Fruit fly (Drosophila melanogaster) whole organism, prepupa: ENCODE measurements around the gene CG14088.

Source experiments
- Blimp-1 ChIP-seq: fragments of 200-800 bp; sonication (Bioruptor generic); optimal IDR thresholded peaks from 3 replicates; lab custom pipeline; 2017; ENCODE audit warnings: missing biosample characterization, missing genetic modification characterization, mild to moderate bottlenecking, moderate library complexity, missing genetic modification reagents
- CG10631 ChIP-seq: fragments of 200-800 bp; sonication (Bioruptor generic); optimal IDR thresholded peaks from 2 replicates; lab custom pipeline; 2016; ENCODE audit warnings: missing biosample characterization, missing genetic modification characterization
- CG10669 ChIP-seq: fragments of 200-800 bp; sonication (Bioruptor generic); optimal IDR thresholded peaks from 3 replicates; lab custom pipeline; 2018; ENCODE audit warnings: missing biosample characterization, mild to moderate bottlenecking, missing genetic modification characterization, moderate library complexity
- CG11294 ChIP-seq: fragments of 200-800 bp; sonication (Bioruptor generic); IDR thresholded peaks from 2 replicates; pipeline ENCODE4 v1.3.6; 2022; ENCODE audit warnings: missing biosample characterization, missing genetic modification characterization
- CG11762 ChIP-seq: fragments of 200-800 bp; sonication (Bioruptor generic); optimal IDR thresholded peaks from 3 replicates; lab custom pipeline; 2016; ENCODE audit warnings: missing biosample characterization, missing genetic modification characterization; ENCODE audit not compliant: insufficient read depth
- CG11902 ChIP-seq: fragments of 200-800 bp; sonication (Bioruptor generic); optimal IDR thresholded peaks from 3 replicates; lab custom pipeline; 2016; ENCODE audit warnings: missing biosample characterization, missing genetic modification characterization
- CG15336 ChIP-seq: fragments of 200-800 bp; sonication (Bioruptor generic); IDR thresholded peaks from 2 replicates; pipeline ENCODE4 v1.3.6; 2022; ENCODE audit warnings: missing biosample characterization, missing genetic modification characterization
- CG16779 ChIP-seq: fragments of 200-800 bp; sonication (Bioruptor generic); optimal IDR thresholded peaks from 3 replicates; lab custom pipeline; 2017; ENCODE audit warnings: missing biosample characterization, mild to moderate bottlenecking, missing genetic modification characterization
- CG3032 ChIP-seq: fragments of 200-800 bp; optimal IDR thresholded peaks from 2 replicates; lab custom pipeline; 2019; ENCODE audit warnings: missing biosample characterization, mild to moderate bottlenecking, missing genetic modification characterization, moderate library complexity
- CG31627 ChIP-seq: fragments of 200-800 bp; sonication (Bioruptor generic); optimal IDR thresholded peaks from 3 replicates; lab custom pipeline; 2016; ENCODE audit warnings: missing biosample characterization, missing genetic modification characterization
- CG32006 ChIP-seq: fragments of 200-800 bp; sonication (Bioruptor generic); optimal IDR thresholded peaks from 3 replicates; lab custom pipeline; 2017; ENCODE audit warnings: missing biosample characterization, mild to moderate bottlenecking, missing genetic modification characterization
- CG34406 ChIP-seq: fragments of 200-800 bp; sonication (Bioruptor generic); optimal IDR thresholded peaks from 3 replicates; lab custom pipeline; 2016; ENCODE audit warnings: missing biosample characterization, missing genetic modification characterization
- CG3919 ChIP-seq: fragments of 200-800 bp; sonication (Bioruptor generic); optimal IDR thresholded peaks from 3 replicates; lab custom pipeline; 2016; ENCODE audit warnings: missing biosample characterization, missing genetic modification characterization
- CG6163 ChIP-seq: fragments of 200-800 bp; sonication (Bioruptor generic); IDR thresholded peaks from 3 replicates; pipeline ENCODE4 v1.3.6; 2022; ENCODE audit warnings: missing biosample characterization, missing genetic modification characterization
- CG6276 ChIP-seq: fragments of 200-800 bp; sonication (Bioruptor generic); optimal IDR thresholded peaks from 2 replicates; lab custom pipeline; 2017; ENCODE audit warnings: missing biosample characterization, mild to moderate bottlenecking, missing genetic modification characterization
- CG6792 ChIP-seq: fragments of 200-800 bp; sonication (Bioruptor generic); optimal IDR thresholded peaks from 3 replicates; lab custom pipeline; 2016; ENCODE audit warnings: missing biosample characterization, missing genetic modification characterization
- CG6854 ChIP-seq: fragments of 200-800 bp; sonication (Bioruptor generic); optimal IDR thresholded peaks from 2 replicates; lab custom pipeline; 2017; ENCODE audit warnings: missing biosample characterization, mild to moderate bottlenecking, missing genetic modification characterization
- CG7368 ChIP-seq: fragments of 200-800 bp; sonication (Bioruptor generic); optimal IDR thresholded peaks from 3 replicates; lab custom pipeline; 2016; ENCODE audit warnings: missing biosample characterization, missing genetic modification characterization
- CG8119 ChIP-seq: fragments of 200-800 bp; sonication (Bioruptor generic); IDR thresholded peaks from 3 replicates; pipeline ENCODE4 v1.3.6; 2022; ENCODE audit warnings: missing biosample characterization, missing genetic modification characterization
- CG8319 ChIP-seq: fragments of 200-800 bp; sonication (Bioruptor generic); optimal IDR thresholded peaks from 3 replicates; lab custom pipeline; 2016; ENCODE audit warnings: missing biosample characterization, missing genetic modification characterization
- CG8632 ChIP-seq: fragments of 200-800 bp; sonication (Bioruptor generic); optimal IDR thresholded peaks from 3 replicates; lab custom pipeline; 2016; ENCODE audit warnings: missing biosample characterization, missing genetic modification characterization
- CG9139 ChIP-seq: fragments of 200-800 bp; sonication (Bioruptor generic); optimal IDR thresholded peaks from 3 replicates; lab custom pipeline; 2017; ENCODE audit warnings: missing biosample characterization, mild to moderate bottlenecking, missing genetic modification characterization
- Eip93F ChIP-seq: fragments of 200-800 bp; sonication (Bioruptor generic); optimal IDR thresholded peaks from 2 replicates; lab custom pipeline; 2016; ENCODE audit warnings: missing biosample characterization, mild to moderate bottlenecking, missing genetic modification characterization
- Ets96B ChIP-seq: fragments of 200-800 bp; optimal IDR thresholded peaks from 2 replicates; lab custom pipeline; 2019; ENCODE audit warnings: missing biosample characterization, mild to moderate bottlenecking, missing genetic modification characterization, moderate library complexity
- Gug ChIP-seq: fragments of 200-800 bp; sonication (Bioruptor generic); IDR thresholded peaks from 2 replicates; pipeline ENCODE4 v1.3.6; 2022; ENCODE audit warnings: missing biosample characterization, missing genetic modification characterization
- Hr38 ChIP-seq: sonication (Bioruptor generic); optimal IDR thresholded peaks from 2 replicates; lab custom pipeline; 2016; ENCODE audit warnings: missing biosample characterization, missing genetic modification characterization
- Hr39 ChIP-seq: fragments of 200-800 bp; sonication (Bioruptor generic); optimal IDR thresholded peaks from 2 replicates; lab custom pipeline; 2016; ENCODE audit warnings: missing biosample characterization, missing genetic modification characterization
- Hr4 ChIP-seq: fragments of 200-800 bp; sonication (Bioruptor generic); optimal IDR thresholded peaks from 3 replicates; lab custom pipeline; 2016; ENCODE audit warnings: missing biosample characterization, missing genetic modification characterization
- Lpt ChIP-seq: fragments of 200-800 bp; sonication (Bioruptor generic); optimal IDR thresholded peaks from 3 replicates; lab custom pipeline; 2016; ENCODE audit warnings: missing biosample characterization, missing genetic modification characterization
- OdsH ChIP-seq: fragments of 200-800 bp; sonication (Bioruptor generic); optimal IDR thresholded peaks from 3 replicates; lab custom pipeline; 2016; ENCODE audit warnings: missing biosample characterization, missing genetic modification characterization
- Smox ChIP-seq: fragments of 200-800 bp; sonication (Bioruptor generic); optimal IDR thresholded peaks from 3 replicates; lab custom pipeline; 2016; ENCODE audit warnings: missing biosample characterization, missing genetic modification characterization
- Sox14 ChIP-seq: fragments of 200-800 bp; sonication (Bioruptor generic); optimal IDR thresholded peaks from 3 replicates; lab custom pipeline; 2016; ENCODE audit warnings: missing biosample characterization, missing genetic modification characterization
- acj6 ChIP-seq: fragments of 200-800 bp; sonication (Bioruptor generic); optimal IDR thresholded peaks from 3 replicates; lab custom pipeline; 2016; ENCODE audit warnings: missing biosample characterization, missing genetic modification characterization
- cyc ChIP-seq: fragments of 200-800 bp; sonication (Bioruptor generic); optimal IDR thresholded peaks from 3 replicates; lab custom pipeline; 2016; ENCODE audit warnings: missing biosample characterization, missing genetic modification characterization
- dac ChIP-seq: fragments of 200-800 bp; sonication (Bioruptor generic); optimal IDR thresholded peaks from 2 replicates; lab custom pipeline; 2017; ENCODE audit warnings: missing biosample characterization, mild to moderate bottlenecking, missing genetic modification characterization
- dsx ChIP-seq: fragments of 200-800 bp; optimal IDR thresholded peaks from 3 replicates; lab custom pipeline; 2019; ENCODE audit warnings: missing biosample characterization, mild to moderate bottlenecking, missing genetic modification characterization, moderate library complexity; ENCODE audit not compliant: poor library complexity, severe bottlenecking
- fd59A ChIP-seq: fragments of 200-800 bp; sonication (Bioruptor generic); optimal IDR thresholded peaks from 2 replicates; lab custom pipeline; 2017; ENCODE audit warnings: missing biosample characterization, mild to moderate bottlenecking, missing genetic modification characterization, missing genetic modification reagents
- fd85E ChIP-seq: fragments of 200-800 bp; sonication (Bioruptor generic); optimal IDR thresholded peaks from 3 replicates; lab custom pipeline; 2016; ENCODE audit warnings: missing biosample characterization, missing genetic modification characterization
- fkh ChIP-seq: fragments of 200-800 bp; sonication (Bioruptor generic); optimal IDR thresholded peaks from 3 replicates; lab custom pipeline; 2017; ENCODE audit warnings: missing biosample characterization, mild to moderate bottlenecking, missing genetic modification characterization, moderate library complexity
- lz ChIP-seq: fragments of 200-800 bp; sonication (Bioruptor generic); optimal IDR thresholded peaks from 3 replicates; lab custom pipeline; 2016; ENCODE audit warnings: missing biosample characterization, missing genetic modification characterization
- net ChIP-seq: fragments of 200-800 bp; sonication (Bioruptor generic); optimal IDR thresholded peaks from 3 replicates; lab custom pipeline; 2016; ENCODE audit warnings: missing biosample characterization, missing genetic modification characterization
- pdm3 ChIP-seq: fragments of 200-800 bp; sonication (Bioruptor generic); optimal IDR thresholded peaks from 3 replicates; lab custom pipeline; 2016; ENCODE audit warnings: missing biosample characterization, missing genetic modification characterization
- spab ChIP-seq: fragments of 200-800 bp; sonication (Bioruptor generic); optimal IDR thresholded peaks from 2 replicates; lab custom pipeline; 2017; ENCODE audit warnings: missing biosample characterization, mild to moderate bottlenecking, missing genetic modification characterization, missing genetic modification reagents
- ss ChIP-seq, 2 experiments: fragments of 200-800 bp; sonication (Bioruptor generic); optimal IDR thresholded peaks; 2 replicates in 1 of 2; 3 replicates in 1 of 2; lab custom pipeline; 2017 to 2018; ENCODE audit warnings: mild to moderate bottlenecking in 2 of 2, missing biosample characterization in 2 of 2, missing genetic modification characterization in 2 of 2, moderate library complexity in 1 of 2
- svp ChIP-seq: fragments of 200-800 bp; sonication (Bioruptor generic); peaks from one replicate; lab custom pipeline; 2016; ENCODE audit warnings: missing biosample characterization, missing genetic modification characterization
- topi ChIP-seq: fragments of 200-800 bp; sonication (Bioruptor generic); optimal IDR thresholded peaks from 3 replicates; lab custom pipeline; 2016; ENCODE audit warnings: missing biosample characterization, missing genetic modification characterization
- vri ChIP-seq: fragments of 200-800 bp; sonication (Bioruptor generic); optimal IDR thresholded peaks from 3 replicates; lab custom pipeline; 2016; ENCODE audit warnings: missing biosample characterization, mild to moderate bottlenecking, missing genetic modification characterization

CG14088 gene

DNA sequence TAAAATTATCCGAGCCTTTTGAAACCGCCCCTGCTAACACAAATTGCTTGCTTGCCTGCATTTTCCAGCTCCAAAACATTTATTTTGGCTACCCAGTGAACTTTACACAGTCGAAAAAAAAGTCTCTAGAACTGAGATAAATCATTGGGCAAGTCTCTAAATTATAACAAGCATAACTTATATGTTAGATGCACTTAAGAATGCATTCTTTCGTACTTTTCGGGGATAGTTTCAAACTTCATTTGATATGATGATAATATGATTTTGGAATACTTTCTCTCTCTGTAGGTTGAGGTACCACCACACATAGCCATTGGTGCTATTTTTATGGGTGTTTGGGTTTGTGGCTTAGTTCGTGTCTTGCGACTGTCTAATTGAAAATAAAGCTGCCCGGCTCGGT is 44.4 kb upstream of the CG14088 start (continued):
- TF ChIP-seq dac (GFP tag; lab: Kevin White, UChicago), result peak; percentile 56
- peak; percentile 14 for TF ChIP-seq Hr39 (GFP tag; lab: Kevin White, UChicago)
- TF ChIP-seq CG6854 (GFP tag; lab: Kevin White, UChicago), result no peak
- TF ChIP-seq spab, result no peak
- no peak for TF ChIP-seq CG11902 (GFP tag; lab: Kevin White, UChicago)
- no peak for TF ChIP-seq Ets96B
- TF ChIP-seq CG11762 (GFP tag; lab: Kevin White, UChicago), result peak; percentile 31
- TF ChIP-seq Hr4 (GFP tag; lab: Kevin White, UChicago), result peak; percentile 87
- no peak for TF ChIP-seq fd85E
- no peak for TF ChIP-seq topi (GFP tag; lab: Kevin White, UChicago)
- peak; percentile 25 for TF ChIP-seq Hr38 (GFP tag; lab: Kevin White, UChicago)
- peak; percentile 38 for TF ChIP-seq CG16779 (tag; lab: Kevin White, UChicago)
- peak; percentile 38 for TF ChIP-seq CG7368 (GFP tag; lab: Kevin White, UChicago)
- peak; percentile 39 for TF ChIP-seq svp (GFP tag; lab: Kevin White, UChicago)
- peak; percentile 66 for TF ChIP-seq acj6
- no peak for TF ChIP-seq Eip93F (GFP tag; lab: Kevin White, UChicago)
- TF ChIP-seq CG32006, result peak; percentile 86
- peak; percentile 15 for TF ChIP-seq lz
- TF ChIP-seq CG10631 (GFP tag; lab: Kevin White, UChicago), result peak; percentile 65
- peak; percentile 68 for TF ChIP-seq OdsH (GFP tag; lab: Kevin White, UChicago)
- TF ChIP-seq Blimp-1 (GFP tag; lab: Kevin White, UChicago), result no peak
- TF ChIP-seq dsx (GFP tag; lab: Kevin White, UChicago), result no peak
- TF ChIP-seq CG8632 (GFP tag; lab: Kevin White, UChicago), result no peak
- TF ChIP-seq vri, result no peak
- TF ChIP-seq CG6276, result peak; percentile 85
- peak; percentile 78 for TF ChIP-seq net (GFP tag; lab: Kevin White, UChicago)
- TF ChIP-seq CG9139 (GFP tag; lab: Kevin White, UChicago), result no peak
- no peak for TF ChIP-seq Smox
- no peak for TF ChIP-seq CG10669

DNA sequence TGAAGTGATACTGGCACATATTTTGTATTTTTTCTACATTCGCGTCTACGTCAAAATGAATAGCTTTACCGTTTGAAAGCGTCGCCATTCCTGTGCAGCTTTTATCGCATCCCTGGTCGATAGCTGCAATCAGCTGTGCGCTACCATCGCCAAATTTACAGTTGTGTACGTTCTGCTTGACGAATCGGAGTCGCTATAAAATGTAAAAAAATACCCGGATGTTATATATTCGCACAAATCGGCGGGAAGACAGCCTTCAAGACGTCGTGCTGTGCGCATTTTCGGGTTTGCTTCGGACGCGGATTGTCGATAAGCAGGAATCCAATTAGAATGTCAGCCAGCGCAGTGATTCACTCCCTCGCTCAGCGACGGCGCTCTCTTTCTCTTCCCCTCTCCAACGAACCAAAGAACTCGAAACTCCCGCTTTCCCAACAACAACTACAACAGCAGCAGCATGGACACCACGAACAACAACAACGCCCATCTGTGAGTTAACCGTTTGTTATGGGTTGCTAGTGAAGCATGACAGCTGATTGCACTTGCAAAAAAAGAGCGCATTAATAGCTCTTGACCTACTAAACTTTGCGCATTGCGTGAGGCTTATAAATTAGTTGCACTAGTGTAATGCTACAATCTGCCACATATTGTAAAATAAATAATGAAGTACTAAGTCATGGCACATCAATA is 24.3 kb upstream of the CG14088 start:
- no peak for TF ChIP-seq CG34406 (GFP tag; lab: Kevin White, UChicago)
- no peak for TF ChIP-seq CG6792 (GFP tag; lab: Kevin White, UChicago)
- TF ChIP-seq CG3032 (tag; lab: Kevin White, UChicago), result no peak
- TF ChIP-seq ss (GFP tag; optimal IDR thresholded peaks at IDR 0.05; lab: Kevin White, UChicago), result no peak
- no peak for TF ChIP-seq Gug (GFP tag; lab: Robert Waterston, UW)
- TF ChIP-seq Lpt (GFP tag; lab: Kevin White, UChicago), result peak; percentile 53
- TF ChIP-seq Hr38 (GFP tag; lab: Kevin White, UChicago), result no peak
- no peak for TF ChIP-seq CG31627 (GFP tag; lab: Kevin White, UChicago)
- TF ChIP-seq CG32006, result no peak
- TF ChIP-seq CG15336, result no peak
- TF ChIP-seq CG16779 (tag; lab: Kevin White, UChicago), result peak; percentile 58
- TF ChIP-seq CG6276, result peak; percentile 69
- TF ChIP-seq OdsH (GFP tag; lab: Kevin White, UChicago), result no peak
- no peak for TF ChIP-seq CG11902 (GFP tag; lab: Kevin White, UChicago)
- TF ChIP-seq Blimp-1 (GFP tag; lab: Kevin White, UChicago), result no peak
- TF ChIP-seq cyc, result no peak
- TF ChIP-seq net (GFP tag; lab: Kevin White, UChicago), result no peak
- no peak for TF ChIP-seq CG8319 (GFP tag; lab: Kevin White, UChicago)
- no peak for TF ChIP-seq Ets96B
- TF ChIP-seq CG8119 (GFP tag; lab: Robert Waterston, UW), result no peak
- no peak for TF ChIP-seq CG10631 (GFP tag; lab: Kevin White, UChicago)
- TF ChIP-seq CG7368 (GFP tag; lab: Kevin White, UChicago), result no peak
- peak; percentile 34 for TF ChIP-seq CG9139 (GFP tag; lab: Kevin White, UChicago)
- no peak for TF ChIP-seq CG3919
- no peak for TF ChIP-seq Sox14 (GFP tag; lab: Kevin White, UChicago)
- no peak for TF ChIP-seq topi (GFP tag; lab: Kevin White, UChicago)
- no peak for TF ChIP-seq fkh (GFP tag; lab: Kevin White, UChicago)
- TF ChIP-seq fd85E, result no peak
- no peak for TF ChIP-seq pdm3
- peak; percentile 80 for TF ChIP-seq svp (GFP tag; lab: Kevin White, UChicago)
- TF ChIP-seq dac (GFP tag; lab: Kevin White, UChicago), result no peak
- no peak for TF ChIP-seq CG10669
- TF ChIP-seq spab, result peak; percentile 11
- peak; percentile 23 for TF ChIP-seq dsx (GFP tag; lab: Kevin White, UChicago)
- TF ChIP-seq fd59A (GFP tag; lab: Kevin White, UChicago), result no peak
- no peak for TF ChIP-seq CG11294
- TF ChIP-seq CG6163 (GFP tag; lab: Robert Waterston, UW), result peak; percentile 52; the same call in 2 of the 3 replicates
